Fruit fly (Drosophila melanogaster) whole organism, embryonic: ENCODE measurements around the gene CG2841.

Experiments used
- ATbp ChIP-seq: fragments of 200-800 bp; sonication (Bioruptor generic); optimal IDR thresholded peaks from 2 replicates; lab custom pipeline; 2017; ENCODE audit warnings: missing biosample characterization, mild to moderate bottlenecking, missing genetic modification characterization, missing genetic modification reagents
- BtbVII ChIP-seq: fragments of 200-800 bp; sonication (Bioruptor generic); optimal IDR thresholded peaks from 3 replicates; lab custom pipeline; 2017; ENCODE audit warnings: missing biosample characterization, mild to moderate bottlenecking, missing genetic modification characterization
- CG11456 ChIP-seq: fragments of 200-800 bp; sonication (Bioruptor generic); IDR thresholded peaks from 3 replicates; pipeline ENCODE4 v1.3.6; 2022; ENCODE audit warnings: missing biosample characterization, missing genetic modification characterization
- CG12071 ChIP-seq: fragments of 200-800 bp; sonication (Bioruptor generic); optimal IDR thresholded peaks from 3 replicates; lab custom pipeline; 2018; ENCODE audit warnings: missing biosample characterization, mild to moderate bottlenecking, missing genetic modification characterization
- CG12769 ChIP-seq: fragments of 200-800 bp; sonication (Bioruptor generic); optimal IDR thresholded peaks from 2 replicates; lab custom pipeline; 2019; ENCODE audit warnings: missing biosample characterization, mild to moderate bottlenecking, missing genetic modification characterization, moderate library complexity
- CG13296 ChIP-seq: fragments of 200-800 bp; sonication (Bioruptor generic); optimal IDR thresholded peaks from 3 replicates; lab custom pipeline; 2018; ENCODE audit warnings: missing biosample characterization, mild to moderate bottlenecking, missing genetic modification characterization
- CG13624 ChIP-seq: fragments of 200-800 bp; sonication (Bioruptor generic); optimal IDR thresholded peaks from 2 replicates; lab custom pipeline; 2016; ENCODE audit warnings: missing biosample characterization, missing genetic modification characterization
- CG15601 ChIP-seq: fragments of 200-800 bp; sonication (Bioruptor generic); optimal IDR thresholded peaks from 3 replicates; lab custom pipeline; 2019; ENCODE audit warnings: missing biosample characterization, mild to moderate bottlenecking, missing genetic modification characterization, moderate library complexity
- CG17385 ChIP-seq: fragments of 200-800 bp; sonication (Bioruptor generic); optimal IDR thresholded peaks from 3 replicates; lab custom pipeline; 2018; ENCODE audit warnings: missing biosample characterization, mild to moderate bottlenecking, missing genetic modification characterization
- CG1832 ChIP-seq: fragments of 200-800 bp; sonication (Bioruptor generic); optimal IDR thresholded peaks from 2 replicates; lab custom pipeline; 2017; ENCODE audit warnings: missing biosample characterization, mild to moderate bottlenecking, missing genetic modification characterization, inconsistent platforms
- CG18599 ChIP-seq: fragments of 200-800 bp; sonication (Bioruptor generic); optimal IDR thresholded peaks from 3 replicates; lab custom pipeline; 2017; ENCODE audit warnings: missing biosample characterization, missing genetic modification characterization, mild to moderate bottlenecking, moderate library complexity, missing genetic modification reagents
- CG33213 ChIP-seq: fragments of 200-800 bp; sonication (Bioruptor generic); optimal IDR thresholded peaks from 3 replicates; lab custom pipeline; 2016; ENCODE audit warnings: missing biosample characterization, missing genetic modification characterization
- CG42726 ChIP-seq: fragments of 200-800 bp; sonication (Bioruptor generic); IDR thresholded peaks from 2 replicates; pipeline ENCODE4 v1.3.6; 2022; ENCODE audit warnings: missing biosample characterization, missing genetic modification characterization; ENCODE audit not compliant: partially characterized antibody
- CG4360 ChIP-seq: fragments of 200-800 bp; sonication (Bioruptor generic); IDR thresholded peaks from 2 replicates; pipeline ENCODE4 v1.3.6; 2022; ENCODE audit warnings: missing biosample characterization, missing genetic modification characterization
- CG4730 ChIP-seq: fragments of 200-800 bp; sonication (Bioruptor generic); IDR thresholded peaks from 2 replicates; pipeline ENCODE4 v1.3.6; 2022; ENCODE audit warnings: missing biosample characterization, missing genetic modification characterization
- CG6689 ChIP-seq: fragments of 200-800 bp; sonication (Bioruptor generic); IDR thresholded peaks from 2 replicates; pipeline ENCODE4 v1.3.6; 2022; ENCODE audit warnings: missing biosample characterization, missing genetic modification characterization
- CG8281 ChIP-seq: fragments of 200-800 bp; sonication (Bioruptor generic); optimal IDR thresholded peaks from 2 replicates; lab custom pipeline; 2018; ENCODE audit warnings: missing biosample characterization, mild to moderate bottlenecking, missing genetic modification characterization, moderate library complexity
- CG8290 ChIP-seq, 3 experiments: fragments of 200-800 bp; sonication (Bioruptor generic); optimal IDR thresholded peaks; 2 replicates each; lab custom pipeline; 2016 to 2019; ENCODE audit warnings: missing biosample characterization in 3 of 3, missing genetic modification characterization in 3 of 3, mild to moderate bottlenecking in 2 of 3, moderate library complexity in 1 of 3
- CG8388 ChIP-seq: fragments of 200-800 bp; sonication (Bioruptor generic); optimal IDR thresholded peaks from 2 replicates; lab custom pipeline; 2019; ENCODE audit warnings: missing biosample characterization, mild to moderate bottlenecking, missing genetic modification characterization, moderate library complexity
- CTCF ChIP-seq: fragments of 200-800 bp; sonication (Bioruptor generic); optimal IDR thresholded peaks from 2 replicates; lab custom pipeline; 2017; ENCODE audit warnings: missing biosample characterization, mild to moderate bottlenecking, missing genetic modification characterization, moderate library complexity
- CkIIα-i1 ChIP-seq: fragments of 200-800 bp; sonication (Bioruptor generic); IDR thresholded peaks from 2 replicates; pipeline ENCODE4 v1.3.6; 2022; ENCODE audit warnings: missing biosample characterization, missing genetic modification characterization
- D19B ChIP-seq: fragments of 200-800 bp; sonication (Bioruptor generic); optimal IDR thresholded peaks from 2 replicates; lab custom pipeline; 2017; ENCODE audit warnings: missing biosample characterization, mild to moderate bottlenecking, missing genetic modification characterization
- Dp ChIP-seq: fragments of 200-800 bp; sonication (Bioruptor generic); optimal IDR thresholded peaks from 2 replicates; lab custom pipeline; 2018; ENCODE audit warnings: missing biosample characterization, mild to moderate bottlenecking, missing genetic modification characterization, moderate library complexity
- Fer2 ChIP-seq: fragments of 200-800 bp; sonication (Bioruptor generic); optimal IDR thresholded peaks from 2 replicates; lab custom pipeline; 2018; ENCODE audit warnings: missing biosample characterization, mild to moderate bottlenecking, missing genetic modification characterization, moderate library complexity
- Fer3 ChIP-seq: fragments of 200-800 bp; sonication (Bioruptor generic); optimal IDR thresholded peaks from 2 replicates; lab custom pipeline; 2018; ENCODE audit warnings: missing biosample characterization, mild to moderate bottlenecking, missing genetic modification characterization, moderate library complexity
- H15 ChIP-seq: fragments of 200-800 bp; sonication (Bioruptor generic); IDR thresholded peaks from 3 replicates; pipeline ENCODE4 v1.3.6; 2022; ENCODE audit warnings: missing biosample characterization, missing genetic modification characterization
- HLHmδ ChIP-seq: fragments of 200-800 bp; sonication (Bioruptor generic); optimal IDR thresholded peaks from 2 replicates; lab custom pipeline; 2018; ENCODE audit warnings: missing biosample characterization, mild to moderate bottlenecking, missing genetic modification characterization, moderate library complexity
- Med ChIP-seq: fragments of 200-800 bp; sonication (Bioruptor generic); peaks from one replicate; lab custom pipeline; 2016; ENCODE audit warnings: missing biosample characterization, missing genetic modification characterization, mild to moderate bottlenecking, inconsistent platforms, moderate library complexity
- PHDP ChIP-seq: fragments of 200-800 bp; sonication (Bioruptor generic); optimal IDR thresholded peaks from 3 replicates; lab custom pipeline; 2018; ENCODE audit warnings: missing biosample characterization, mild to moderate bottlenecking, missing genetic modification characterization, moderate library complexity
- Ssrp ChIP-seq: fragments of 200-800 bp; sonication (Bioruptor generic); optimal IDR thresholded peaks from 2 replicates; lab custom pipeline; 2018; ENCODE audit warnings: missing biosample characterization, mild to moderate bottlenecking, missing genetic modification characterization, moderate library complexity
- Tbp ChIP-seq: fragments of >200 bp; optimal IDR thresholded peaks from 2 replicates; lab custom pipeline; 2018; ENCODE audit warnings: missing biosample characterization, missing genetic modification characterization
- Xrp1 ChIP-seq: fragments of 200-800 bp; sonication (Bioruptor generic); IDR thresholded peaks from 2 replicates; pipeline ENCODE4 v1.3.6; 2022; ENCODE audit warnings: missing biosample characterization, missing genetic modification characterization
- ap ChIP-seq: fragments of 200-800 bp; sonication (Bioruptor generic); IDR thresholded peaks from 2 replicates; pipeline ENCODE4 v1.3.6; 2022; ENCODE audit warnings: missing biosample characterization, missing genetic modification characterization
- ase ChIP-seq: fragments of 200-800 bp; sonication (Bioruptor generic); IDR thresholded peaks from 3 replicates; pipeline ENCODE4 v1.3.6; 2022; ENCODE audit warnings: missing biosample characterization, missing genetic modification characterization
- ato ChIP-seq: fragments of 200-800 bp; sonication (Bioruptor generic); IDR thresholded peaks from 2 replicates; pipeline ENCODE4 v1.3.6; 2022; ENCODE audit warnings: missing biosample characterization, missing genetic modification characterization; ENCODE audit not compliant: partially characterized antibody
- da ChIP-seq: fragments of 200-800 bp; sonication (Bioruptor generic); optimal IDR thresholded peaks from 2 replicates; lab custom pipeline; 2016; ENCODE audit warnings: missing biosample characterization, missing genetic modification characterization
- dmrt99B ChIP-seq: fragments of 200-800 bp; sonication (Bioruptor generic); optimal IDR thresholded peaks from 2 replicates; lab custom pipeline; 2018; ENCODE audit warnings: missing biosample characterization, mild to moderate bottlenecking, missing genetic modification characterization, moderate library complexity
- dpn ChIP-seq, 2 experiments: fragments of 200-800 bp; sonication (Bioruptor generic); optimal IDR thresholded peaks; 3 replicates each; lab custom pipeline; 2016; ENCODE audit warnings: missing biosample characterization in 2 of 2, missing genetic modification characterization in 2 of 2
- en ChIP-seq: fragments of 200-800 bp; sonication (Bioruptor generic); optimal IDR thresholded peaks from 2 replicates; lab custom pipeline; 2016; ENCODE audit warnings: missing biosample characterization, missing genetic modification characterization
- eyg ChIP-seq: fragments of 200-800 bp; sonication (Bioruptor generic); optimal IDR thresholded peaks from 3 replicates; lab custom pipeline; 2016; ENCODE audit warnings: missing biosample characterization, missing genetic modification characterization
- gce ChIP-seq: fragments of 200-800 bp; sonication (Bioruptor generic); IDR thresholded peaks from 3 replicates; pipeline ENCODE4 v1.3.6; 2022; ENCODE audit warnings: missing biosample characterization, missing genetic modification characterization
- lilli ChIP-seq: fragments of 200-800 bp; sonication (Bioruptor generic); optimal IDR thresholded peaks from 3 replicates; lab custom pipeline; 2016; ENCODE audit warnings: missing biosample characterization, missing genetic modification characterization
- nerfin-2 ChIP-seq: fragments of 200-800 bp; sonication (Bioruptor generic); IDR thresholded peaks from 2 replicates; pipeline ENCODE4 v1.3.6; 2022; ENCODE audit warnings: missing biosample characterization, missing genetic modification characterization; ENCODE audit not compliant: partially characterized antibody
- pho ChIP-seq: fragments of 200-800 bp; sonication (Bioruptor generic); optimal IDR thresholded peaks from 2 replicates; lab custom pipeline; 2016; ENCODE audit warnings: missing biosample characterization, missing genetic modification characterization
- psq ChIP-seq: fragments of 200-800 bp; sonication (Bioruptor generic); optimal IDR thresholded peaks from 2 replicates; lab custom pipeline; 2017; ENCODE audit warnings: missing biosample characterization, missing genetic modification characterization
- sd ChIP-seq: fragments of 200-800 bp; sonication (Bioruptor generic); optimal IDR thresholded peaks from 3 replicates; lab custom pipeline; 2018; ENCODE audit warnings: missing biosample characterization, mild to moderate bottlenecking, missing genetic modification characterization, moderate library complexity
- slp2 ChIP-seq: fragments of 200-800 bp; sonication (Bioruptor generic); optimal IDR thresholded peaks from 2 replicates; lab custom pipeline; 2016; ENCODE audit warnings: missing biosample characterization, missing genetic modification characterization
- sna ChIP-seq: fragments of 200-800 bp; sonication (Bioruptor generic); IDR thresholded peaks from 2 replicates; pipeline ENCODE4 v1.3.6; 2022; ENCODE audit warnings: missing biosample characterization, missing genetic modification characterization; ENCODE audit not compliant: partially characterized antibody
- tgo ChIP-seq: fragments of 200-800 bp; sonication (Bioruptor generic); IDR thresholded peaks from 3 replicates; pipeline ENCODE4 v1.3.6; 2022; ENCODE audit warnings: missing biosample characterization, missing genetic modification characterization

CG2841 gene

dm6 chrX:2321900-2322555 is 44.1 kb downstream of the CG2841 start (continued):
- TF ChIP-seq CG8388 (GFP tag; lab: Kevin White, UChicago) = no peak
- no peak for TF ChIP-seq CTCF
- peak; percentile 92 for TF ChIP-seq Med (GFP tag; lab: Kevin White, UChicago)
- TF ChIP-seq Xrp1 (GFP tag; lab: Robert Waterston, UW) = peak; percentile 56
- TF ChIP-seq tgo (GFP tag; lab: Robert Waterston, UW) = peak; percentile 53; the same call in 2 of the 3 replicates
- peak; percentile 33 for TF ChIP-seq PHDP
- TF ChIP-seq CG13296 (GFP tag; lab: Kevin White, UChicago) = no peak
- peak; percentile 8 for TF ChIP-seq eyg (GFP tag; lab: Kevin White, UChicago)
- TF ChIP-seq nerfin-2 (GFP tag; lab: Robert Waterston, UW) = no peak
- TF ChIP-seq HLHmδ = no peak
- TF ChIP-seq psq (GFP tag; lab: Kevin White, UChicago) = no peak
- peak; percentile 35 for TF ChIP-seq Ssrp (tag; lab: Kevin White, UChicago)
- TF ChIP-seq CG42726 (GFP tag; lab: Robert Waterston, UW) = no peak
- no peak; the same call in 2 of the 3 replicates for TF ChIP-seq gce (GFP tag; lab: Robert Waterston, UW)
- TF ChIP-seq CG12769 (tag; lab: Kevin White, UChicago) = peak; percentile 76
- no peak for TF ChIP-seq sna (GFP tag; lab: Robert Waterston, UW)
- no peak for TF ChIP-seq BtbVII (GFP tag; lab: Kevin White, UChicago)
- TF ChIP-seq en (GFP tag; lab: Kevin White, UChicago) = no peak
- peak; percentile 44 to 66 for TF ChIP-seq dpn (GFP tag; optimal IDR thresholded peaks at IDR 0.05; lab: Kevin White, UChicago)
- TF ChIP-seq CG8290 (GFP tag; optimal IDR thresholded peaks at IDR 0.05; lab: Kevin White, UChicago) = no peak
- TF ChIP-seq CG8290 (tag; optimal IDR thresholded peaks at IDR 0.05; lab: Kevin White, UChicago) = peak in 1 of 2 experiments; percentile 69
- peak; percentile 45 for TF ChIP-seq CG13624 (GFP tag; lab: Kevin White, UChicago)
- TF ChIP-seq dmrt99B (tag; lab: Kevin White, UChicago) = peak; percentile 52
- no peak for TF ChIP-seq slp2 (GFP tag; lab: Kevin White, UChicago)
- no peak for TF ChIP-seq CG33213
- no peak for TF ChIP-seq CG12071
- peak; percentile 73 for TF ChIP-seq CG18599 (GFP tag; lab: Kevin White, UChicago)
- TF ChIP-seq CG17385 (GFP tag; lab: Kevin White, UChicago) = peak; percentile 36
- no peak for TF ChIP-seq ato (GFP tag; lab: Robert Waterston, UW)
- 0 out of 2 replicates have a peak, but pooled peaks have one; percentile 31 for TF ChIP-seq CG4360 (GFP tag; lab: Robert Waterston, UW)
- TF ChIP-seq CG15601 (tag; lab: Kevin White, UChicago) = no peak
- TF ChIP-seq CkIIα-i1 (GFP tag; lab: Robert Waterston, UW) = no peak
- 0 out of 3 replicates have a peak, but pooled peaks have one; percentile 28 for TF ChIP-seq H15 (GFP tag; lab: Robert Waterston, UW)
- peak; percentile 50; the same call in 1 of the 2 replicates for TF ChIP-seq ap
- TF ChIP-seq da (GFP tag; lab: Kevin White, UChicago) = no peak
- peak; percentile 5 for TF ChIP-seq Fer3 (tag; lab: Kevin White, UChicago)
- TF ChIP-seq D19B = no peak
- TF ChIP-seq CG8281 = no peak
- no peak for TF ChIP-seq Tbp (GFP tag; lab: Kevin White, UChicago)
- TF ChIP-seq Fer2 (tag; lab: Kevin White, UChicago) = no peak
- TF ChIP-seq pho (GFP tag; lab: Kevin White, UChicago) = peak; percentile 28
- no peak for TF ChIP-seq Dp (GFP tag; lab: Kevin White, UChicago)
- peak; percentile 65 for TF ChIP-seq lilli (GFP tag; lab: Kevin White, UChicago)
- TF ChIP-seq ATbp (GFP tag; lab: Kevin White, UChicago) = peak; percentile 36
- peak; percentile 65; the same call in 1 of the 3 replicates for TF ChIP-seq CG11456 (GFP tag; lab: Robert Waterston, UW)
- TF ChIP-seq ase (GFP tag; lab: Robert Waterston, UW) = peak; percentile 34; the same call in 1 of the 3 replicates
- no peak for TF ChIP-seq CG1832 (GFP tag; lab: Kevin White, UChicago)
- TF ChIP-seq CG6689 (GFP tag; lab: Robert Waterston, UW) = peak; percentile 51
- 0 out of 2 replicates have a peak, but pooled peaks have one; percentile 35 for TF ChIP-seq CG4730 (GFP tag; lab: Robert Waterston, UW)
- TF ChIP-seq sd (tag; lab: Kevin White, UChicago) = no peak
